Worm (Caenorhabditis elegans) whole organism, mixed stage, embryonic: ENCODE results near the gene hsp-12.3.

Experiments used
- drap-1 ChIP-seq: fragments of 200-800 bp; sonication (Bioruptor generic); optimal IDR thresholded peaks from 3 replicates; lab custom pipeline; 2018; ENCODE audit warnings: mild to moderate bottlenecking, missing genetic modification characterization, missing compliant biosample characterization
- lsy-2 ChIP-seq: fragments of 150-350 bp; optimal IDR thresholded peaks from 2 replicates; lab custom pipeline; 2014; ENCODE audit warnings: missing biosample characterization, missing genetic modification characterization
- nhr-12 ChIP-seq: fragments of 150-350 bp; optimal IDR thresholded peaks from 2 replicates; lab custom pipeline; 2014; ENCODE audit warnings: missing biosample characterization, missing genetic modification characterization
- unc-62 ChIP-seq: fragments of 150-350 bp; optimal IDR thresholded peaks from 2 replicates; lab custom pipeline; 2014; ENCODE audit warnings: missing biosample characterization, missing genetic modification reagents, missing genetic modification characterization

- TF ChIP-seq unc-62 (GFP tag; lab: Kevin White, UChicago) (no peak), drap-1 (no peak), nhr-12 (tag; lab: Kevin White, UChicago) (no peak), lsy-2 (no peak)
These were observed 3.9 kb downstream of the hsp-12.3 start for ce11 chrIV:9441391-9441790.
